Fruit fly (Drosophila melanogaster) whole organism, pupa: ENCODE data around the gene CG44008.

Source experiments
- CG10348 ChIP-seq: fragments of 200-800 bp; sonication (Bioruptor generic); IDR thresholded peaks from 2 replicates; pipeline ENCODE4 v1.3.6; 2022; ENCODE audit warnings: missing biosample characterization, missing genetic modification characterization
- CG12605 ChIP-seq: fragments of 200-800 bp; sonication (Bioruptor generic); IDR thresholded peaks from 2 replicates; pipeline ENCODE4 v1.3.6; 2022; ENCODE audit warnings: missing biosample characterization, missing genetic modification characterization
- CG13204 ChIP-seq: fragments of 200-800 bp; sonication (Bioruptor generic); optimal IDR thresholded peaks from 2 replicates; lab custom pipeline; 2018; ENCODE audit warnings: missing biosample characterization, mild to moderate bottlenecking, missing genetic modification characterization, moderate library complexity
- CG17806 ChIP-seq: fragments of 200-800 bp; sonication (Bioruptor generic); optimal IDR thresholded peaks from 2 replicates; lab custom pipeline; 2018; ENCODE audit warnings: missing biosample characterization, mild to moderate bottlenecking, missing genetic modification characterization, moderate library complexity
- CG34367 ChIP-seq: fragments of 200-800 bp; sonication (Bioruptor generic); optimal IDR thresholded peaks from 2 replicates; lab custom pipeline; 2018; ENCODE audit warnings: missing biosample characterization, mild to moderate bottlenecking, missing genetic modification characterization
- CG4496 ChIP-seq: fragments of 200-800 bp; sonication (Bioruptor generic); IDR thresholded peaks from 3 replicates; pipeline ENCODE4 v1.3.6; 2022; ENCODE audit warnings: missing biosample characterization, missing genetic modification characterization
- CG8159 ChIP-seq: fragments of 200-800 bp; sonication (Bioruptor generic); optimal IDR thresholded peaks from 3 replicates; lab custom pipeline; 2018; ENCODE audit warnings: missing biosample characterization, mild to moderate bottlenecking, missing genetic modification characterization, moderate library complexity
- CG8301 ChIP-seq: fragments of 200-800 bp; sonication (Bioruptor generic); optimal IDR thresholded peaks from 2 replicates; lab custom pipeline; 2018; ENCODE audit warnings: missing biosample characterization, mild to moderate bottlenecking, missing genetic modification characterization
- Pif1B ChIP-seq: fragments of 200-800 bp; sonication (Bioruptor generic); optimal IDR thresholded peaks from 3 replicates; lab custom pipeline; 2016; ENCODE audit warnings: missing biosample characterization, missing genetic modification characterization

dm6 chr2L:11816376-11816775 is 25.9 kb downstream of the CG44008 start:
- TF ChIP-seq CG17806 (tag; lab: Kevin White, UChicago) (peak; percentile 23), CG8159 (tag; lab: Kevin White, UChicago) (peak; percentile 30), CG12605 (peak; percentile 62), CG13204 (GFP tag; lab: Kevin White, UChicago) (no peak), CG34367 (peak; percentile 54), CG10348 (GFP tag; lab: Robert Waterston, UW) (no peak), CG8301 (tag; lab: Kevin White, UChicago) (peak; percentile 43), Pif1B (GFP tag; lab: Kevin White, UChicago) (peak; percentile 19), CG4496 (GFP tag; lab: Robert Waterston, UW) (peak; percentile 88)
